Fruit fly (Drosophila melanogaster) whole organism, wandering third instar larva: ENCODE results near the gene bun.

Source experiments
- Abd-B ChIP-seq: fragments of >200 bp; optimal IDR thresholded peaks from 2 replicates; lab custom pipeline; 2017; ENCODE audit warnings: missing biosample characterization, missing genetic modification characterization
- CrebA ChIP-seq: fragments of 200-800 bp; sonication (Bioruptor generic); optimal IDR thresholded peaks from 2 replicates; lab custom pipeline; 2016; ENCODE audit warnings: missing biosample characterization, mild to moderate bottlenecking, missing genetic modification characterization, borderline replicate concordance
- Dfd ChIP-seq: fragments of >200 bp; optimal IDR thresholded peaks from 2 replicates; lab custom pipeline; 2017; ENCODE audit warnings: missing biosample characterization, missing genetic modification characterization
- Dif ChIP-seq: fragments of 200-275, 200-300 bp; sonication (Bioruptor generic); optimal IDR thresholded peaks from 2 replicates; lab custom pipeline; 2018; ENCODE audit warnings: missing biosample characterization, missing genetic modification characterization; ENCODE audit not compliant: partially characterized antibody
- GATAd ChIP-seq: sonication (Bioruptor generic); optimal IDR thresholded peaks from 2 replicates; lab custom pipeline; 2016; ENCODE audit warnings: missing biosample characterization, missing genetic modification characterization
- HLH106 ChIP-seq: fragments of 200-800 bp; optimal IDR thresholded peaks from 3 replicates; lab custom pipeline; 2019; ENCODE audit warnings: missing biosample characterization, mild to moderate bottlenecking, missing genetic modification characterization, moderate library complexity
- Hnf4 ChIP-seq: fragments of 200-800 bp; sonication (Bioruptor generic); optimal IDR thresholded peaks from 2 replicates; lab custom pipeline; 2016; ENCODE audit warnings: missing biosample characterization, mild to moderate bottlenecking, missing genetic modification characterization
- Mio ChIP-seq: sonication (Bioruptor generic); optimal IDR thresholded peaks from 2 replicates; lab custom pipeline; 2016; ENCODE audit warnings: missing biosample characterization, missing genetic modification characterization
- Myc ChIP-seq: fragments of >200 bp; optimal IDR thresholded peaks from 2 replicates; lab custom pipeline; 2017
- N ChIP-seq: fragments of >200 bp; optimal IDR thresholded peaks from 2 replicates; lab custom pipeline; 2018; ENCODE audit warnings: missing biosample characterization, missing external identifiers, missing genetic modification characterization
- OdsH ChIP-seq: fragments of 200-800 bp; sonication (Bioruptor generic); optimal IDR thresholded peaks from 2 replicates; lab custom pipeline; 2016; ENCODE audit warnings: missing biosample characterization, mild to moderate bottlenecking, missing genetic modification characterization
- Rel ChIP-seq, 2 experiments: fragments of 200-800 bp; sonication (Bioruptor generic) in 1 of 2; optimal IDR thresholded peaks; 2 replicates in 1 of 2; 3 replicates in 1 of 2; lab custom pipeline; 2016 to 2019; ENCODE audit warnings: mild to moderate bottlenecking in 2 of 2, missing biosample characterization in 2 of 2, missing genetic modification characterization in 2 of 2, moderate library complexity in 1 of 2
- Sp1 ChIP-seq: fragments of 200-800 bp; sonication (Bioruptor generic); optimal IDR thresholded peaks from 3 replicates; lab custom pipeline; 2019; ENCODE audit warnings: missing biosample characterization, mild to moderate bottlenecking, missing genetic modification characterization, moderate library complexity
- Vsx2 ChIP-seq: fragments of 200-300, 225-300 bp; sonication (Bioruptor generic); optimal IDR thresholded peaks from 2 replicates; lab custom pipeline; 2018; ENCODE audit warnings: missing biosample characterization, missing genetic modification characterization; ENCODE audit not compliant: partially characterized antibody
- br ChIP-seq: fragments of 200-800 bp; sonication (Bioruptor generic); optimal IDR thresholded peaks from 2 replicates; lab custom pipeline; 2016; ENCODE audit warnings: missing biosample characterization, missing genetic modification characterization
- brk ChIP-seq: fragments of 200-800 bp; sonication (Bioruptor generic); optimal IDR thresholded peaks from 2 replicates; lab custom pipeline; 2016; ENCODE audit warnings: missing biosample characterization, mild to moderate bottlenecking, missing genetic modification characterization
- dl ChIP-seq, 2 experiments: fragments of 175-275, 200-275 bp in 1 of 2; fragments of 200-275 bp in 1 of 2; sonication (Bioruptor generic); optimal IDR thresholded peaks; lab custom pipeline; 2018; ENCODE audit warnings: mild to moderate bottlenecking in 2 of 2, missing biosample characterization in 2 of 2, missing genetic modification characterization in 2 of 2, moderate library complexity in 2 of 2; ENCODE audit not compliant: partially characterized antibody in 2 of 2, insufficient read depth in 1 of 2
- dmrt93B ChIP-seq: fragments of 200-800 bp; sonication (Bioruptor generic); optimal IDR thresholded peaks from 2 replicates; lab custom pipeline; 2018; ENCODE audit warnings: missing biosample characterization, mild to moderate bottlenecking, missing genetic modification characterization
- ey ChIP-seq: fragments of 200-800 bp; sonication (Bioruptor generic); optimal IDR thresholded peaks from 2 replicates; lab custom pipeline; 2016; ENCODE audit warnings: missing biosample characterization, missing genetic modification characterization
- foxo ChIP-seq, 2 experiments: fragments of 200-800 bp; sonication (Bioruptor generic); optimal IDR thresholded peaks; 2 replicates in 1 of 2; 3 replicates in 1 of 2; lab custom pipeline; 2016 to 2017; ENCODE audit warnings: missing biosample characterization in 2 of 2, missing genetic modification characterization in 2 of 2
- fru ChIP-seq: fragments of 200-800 bp; sonication (Bioruptor generic); optimal IDR thresholded peaks from 3 replicates; lab custom pipeline; 2016; ENCODE audit warnings: missing biosample characterization, mild to moderate bottlenecking, missing genetic modification characterization
- h ChIP-seq: fragments of 200-800 bp; sonication (Bioruptor generic); optimal IDR thresholded peaks from 3 replicates; lab custom pipeline; 2016; ENCODE audit warnings: missing biosample characterization, mild to moderate bottlenecking, missing genetic modification characterization
- jim ChIP-seq: fragments of 175-275, 200-325 bp; sonication (Bioruptor generic); optimal IDR thresholded peaks from 2 replicates; lab custom pipeline; 2016; ENCODE audit warnings: missing biosample characterization, mild to moderate bottlenecking, missing genetic modification characterization
- lola ChIP-seq: fragments of >200 bp; optimal IDR thresholded peaks from 2 replicates; lab custom pipeline; 2017; ENCODE audit warnings: missing biosample characterization, missing genetic modification characterization
- psq ChIP-seq: fragments of 200-800 bp; sonication (Bioruptor generic); optimal IDR thresholded peaks from 3 replicates; lab custom pipeline; 2017; ENCODE audit warnings: missing biosample characterization, mild to moderate bottlenecking, missing genetic modification characterization, moderate library complexity
- rgr ChIP-seq: fragments of 200-800 bp; sonication (Bioruptor generic); optimal IDR thresholded peaks from 3 replicates; lab custom pipeline; 2016; ENCODE audit warnings: missing biosample characterization, mild to moderate bottlenecking, missing genetic modification characterization
- sv ChIP-seq: fragments of 200-800 bp; sonication (Bioruptor generic); optimal IDR thresholded peaks from 3 replicates; lab custom pipeline; 2016; ENCODE audit warnings: missing biosample characterization, missing genetic modification characterization
- tai ChIP-seq: sonication (Bioruptor generic); optimal IDR thresholded peaks from 2 replicates; lab custom pipeline; 2016; ENCODE audit warnings: missing biosample characterization, missing genetic modification characterization
- usp ChIP-seq: fragments of >200 bp; optimal IDR thresholded peaks from 2 replicates; lab custom pipeline; 2017; ENCODE audit warnings: missing biosample characterization, missing genetic modification characterization
- woc ChIP-seq: sonication (Bioruptor generic); optimal IDR thresholded peaks from 2 replicates; lab custom pipeline; 2016; ENCODE audit warnings: missing biosample characterization, mild to moderate bottlenecking, missing genetic modification characterization

The bun gene

dm6 chr2L:12423106-12423836, 123.1 kb downstream of the bun start, which contains the start of gene vir-1:
Gene vir-1, minus strand, starts transcription at chr2L:12423439.
- peak; percentile 36 for TF ChIP-seq Dif (GFP tag; lab: Kevin White, UChicago)
- peak; percentile 19 for TF ChIP-seq psq (GFP tag; lab: Kevin White, UChicago)
- TF ChIP-seq tai (GFP tag; lab: Kevin White, UChicago), result no peak
- TF ChIP-seq, all 38 proteins: peak for 2

DNA sequence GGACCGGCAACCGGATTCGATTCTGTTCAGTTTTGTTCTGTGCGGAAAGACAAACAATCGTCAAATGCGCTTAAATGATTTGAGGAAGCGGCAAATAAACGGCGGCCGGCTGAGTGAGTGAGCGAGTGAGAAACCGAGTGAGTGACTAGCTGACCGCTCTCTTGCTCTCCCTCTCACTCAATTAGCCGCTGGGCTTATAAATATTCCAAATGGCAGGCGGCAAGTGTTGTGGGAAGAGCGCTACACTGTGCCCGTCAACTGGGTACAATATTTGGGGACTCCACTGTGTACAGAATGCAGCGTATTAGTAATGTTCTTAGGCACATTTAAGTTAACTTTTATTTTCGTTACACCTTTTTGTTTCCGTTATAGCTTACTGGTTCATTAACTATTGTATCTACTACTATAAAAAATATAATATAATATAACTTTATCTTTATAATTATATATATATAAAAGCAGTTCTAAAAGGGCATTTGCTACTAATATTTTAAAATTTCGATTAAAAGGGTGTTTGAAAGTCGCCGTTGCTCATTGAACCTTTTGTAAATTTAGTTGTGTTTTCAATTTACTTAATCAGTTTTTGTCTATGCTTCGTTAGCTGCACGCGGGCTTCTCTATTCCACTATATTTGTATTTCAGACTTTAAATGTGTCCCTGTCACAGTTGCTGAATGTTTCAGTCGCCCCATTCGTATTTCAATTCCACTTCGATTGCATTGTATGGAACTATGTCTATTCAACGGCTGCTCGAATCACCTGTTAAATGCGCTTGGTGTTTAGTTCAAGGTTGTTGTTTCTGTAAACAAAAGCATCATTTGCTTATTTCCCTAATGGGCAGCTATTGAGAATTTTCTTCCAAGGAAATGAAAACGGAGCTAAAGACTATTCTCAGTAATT, 124.4 kb downstream of the bun start:
- TF ChIP-seq Dif (GFP tag; lab: Kevin White, UChicago) (peak; percentile 23), Hnf4 (GFP tag; lab: Kevin White, UChicago) (peak; percentile 6), jim (no peak), Mio (no peak), rgr (GFP tag; lab: Kevin White, UChicago) (peak; percentile 16), dl (GFP tag; optimal IDR thresholded peaks at IDR 0.05; lab: Kevin White, UChicago; ENCODE audit: insufficient read depth in 1 of 2, partially characterized antibody in 2 of 2) (peak; percentile 21 to 74)

DNA sequence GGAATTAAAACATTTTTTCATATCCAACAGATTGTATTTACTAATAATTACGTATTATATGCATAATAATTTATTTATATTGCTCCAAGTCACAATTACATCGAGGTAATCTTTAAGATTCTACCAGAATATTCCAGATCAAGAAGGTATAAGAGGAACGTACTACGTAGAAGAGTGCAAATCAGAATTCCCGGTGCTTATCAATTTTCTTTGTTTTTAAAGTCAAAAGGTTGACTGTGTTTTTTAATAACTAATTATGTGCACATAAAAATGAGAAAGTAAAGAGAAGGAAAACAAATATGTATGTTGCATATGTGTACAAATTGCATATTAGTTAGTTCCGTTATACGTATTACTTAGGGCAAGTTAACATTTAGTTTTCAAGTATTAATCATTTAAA, 125.2 kb downstream of the bun start:
- no peak for TF ChIP-seq brk
- TF ChIP-seq woc (GFP tag; lab: Kevin White, UChicago), result no peak
- TF ChIP-seq dmrt93B (GFP tag; lab: Kevin White, UChicago), result no peak
- no peak for TF ChIP-seq Rel (GFP tag; optimal IDR thresholded peaks at IDR 0.05; lab: Kevin White, UChicago)
- TF ChIP-seq Rel (tag; optimal IDR thresholded peaks at IDR 0.05; lab: Kevin White, UChicago), result peak; percentile 60
- no peak for TF ChIP-seq Myc (lab: Kevin White, UChicago)
- no peak for TF ChIP-seq Dif (GFP tag; lab: Kevin White, UChicago)
- no peak for TF ChIP-seq br (GFP tag; lab: Kevin White, UChicago)
- no peak for TF ChIP-seq dl (GFP tag; optimal IDR thresholded peaks at IDR 0.05; lab: Kevin White, UChicago; ENCODE audit: insufficient read depth in 1 of 2, partially characterized antibody in 2 of 2)

- peak; percentile 6 for TF ChIP-seq rgr (GFP tag; lab: Kevin White, UChicago)
- TF ChIP-seq usp (GFP tag; lab: Kevin White, UChicago), result no peak
- TF ChIP-seq OdsH (GFP tag; lab: Kevin White, UChicago), result no peak
- peak; percentile 5 for TF ChIP-seq fru (GFP tag; lab: Kevin White, UChicago)
- peak; percentile 36 for TF ChIP-seq Sp1
- no peak for TF ChIP-seq CrebA (GFP tag; lab: Kevin White, UChicago)
- no peak for TF ChIP-seq Vsx2
- TF ChIP-seq Mio, result no peak
- peak; percentile 8 for TF ChIP-seq h (GFP tag; lab: Kevin White, UChicago)
- no peak for TF ChIP-seq N
- TF ChIP-seq psq (GFP tag; lab: Kevin White, UChicago), result peak; percentile 6
- no peak for TF ChIP-seq GATAd (GFP tag; lab: Kevin White, UChicago)
- peak; percentile 22 for TF ChIP-seq Dfd (GFP tag; lab: Kevin White, UChicago)
- TF ChIP-seq Abd-B (GFP tag; lab: Kevin White, UChicago), result no peak
- no peak for TF ChIP-seq dmrt93B (GFP tag; lab: Kevin White, UChicago)
- TF ChIP-seq sv (GFP tag; lab: Kevin White, UChicago), result no peak
- peak; percentile 2 for TF ChIP-seq ey (GFP tag; lab: Kevin White, UChicago)
- TF ChIP-seq woc (GFP tag; lab: Kevin White, UChicago), result no peak
- no peak for TF ChIP-seq lola (GFP tag; lab: Kevin White, UChicago)
- peak; percentile 53 for TF ChIP-seq HLH106 (tag; lab: Kevin White, UChicago)
- TF ChIP-seq foxo (GFP tag; optimal IDR thresholded peaks at IDR 0.05; lab: Kevin White, UChicago), result peak in 1 of 2 experiments; percentile 44
These were observed 130.8 kb downstream of the bun start for dm6 chr2L:12415485-12416137.
